Fruit fly (Drosophila melanogaster) whole organism, prepupa: Measurements from ENCODE around the gene Spindly.

ENCODE experiments used
- Blimp-1 ChIP-seq: fragments of 200-800 bp; sonication (Bioruptor generic); optimal IDR thresholded peaks from 3 replicates; lab custom pipeline; 2017; ENCODE audit warnings: missing biosample characterization, missing genetic modification characterization, mild to moderate bottlenecking, moderate library complexity, missing genetic modification reagents
- CG11294 ChIP-seq: fragments of 200-800 bp; sonication (Bioruptor generic); IDR thresholded peaks from 2 replicates; pipeline ENCODE4 v1.3.6; 2022; ENCODE audit warnings: missing biosample characterization, missing genetic modification characterization
- CG11902 ChIP-seq: fragments of 200-800 bp; sonication (Bioruptor generic); optimal IDR thresholded peaks from 3 replicates; lab custom pipeline; 2016; ENCODE audit warnings: missing biosample characterization, missing genetic modification characterization
- CG15336 ChIP-seq: fragments of 200-800 bp; sonication (Bioruptor generic); IDR thresholded peaks from 2 replicates; pipeline ENCODE4 v1.3.6; 2022; ENCODE audit warnings: missing biosample characterization, missing genetic modification characterization
- CG1621 ChIP-seq: fragments of 200-800 bp; sonication (Bioruptor generic); optimal IDR thresholded peaks from 3 replicates; lab custom pipeline; 2018; ENCODE audit warnings: missing biosample characterization, mild to moderate bottlenecking, missing genetic modification characterization
- CG16779 ChIP-seq: fragments of 200-800 bp; sonication (Bioruptor generic); optimal IDR thresholded peaks from 3 replicates; lab custom pipeline; 2017; ENCODE audit warnings: missing biosample characterization, mild to moderate bottlenecking, missing genetic modification characterization
- CG32006 ChIP-seq: fragments of 200-800 bp; sonication (Bioruptor generic); optimal IDR thresholded peaks from 3 replicates; lab custom pipeline; 2017; ENCODE audit warnings: missing biosample characterization, mild to moderate bottlenecking, missing genetic modification characterization
- CG34406 ChIP-seq: fragments of 200-800 bp; sonication (Bioruptor generic); optimal IDR thresholded peaks from 3 replicates; lab custom pipeline; 2016; ENCODE audit warnings: missing biosample characterization, missing genetic modification characterization
- CG3919 ChIP-seq: fragments of 200-800 bp; sonication (Bioruptor generic); optimal IDR thresholded peaks from 3 replicates; lab custom pipeline; 2016; ENCODE audit warnings: missing biosample characterization, missing genetic modification characterization
- CG6792 ChIP-seq: fragments of 200-800 bp; sonication (Bioruptor generic); optimal IDR thresholded peaks from 3 replicates; lab custom pipeline; 2016; ENCODE audit warnings: missing biosample characterization, missing genetic modification characterization
- CG6854 ChIP-seq: fragments of 200-800 bp; sonication (Bioruptor generic); optimal IDR thresholded peaks from 2 replicates; lab custom pipeline; 2017; ENCODE audit warnings: missing biosample characterization, mild to moderate bottlenecking, missing genetic modification characterization
- CG7368 ChIP-seq: fragments of 200-800 bp; sonication (Bioruptor generic); optimal IDR thresholded peaks from 3 replicates; lab custom pipeline; 2016; ENCODE audit warnings: missing biosample characterization, missing genetic modification characterization
- CG8319 ChIP-seq: fragments of 200-800 bp; sonication (Bioruptor generic); optimal IDR thresholded peaks from 3 replicates; lab custom pipeline; 2016; ENCODE audit warnings: missing biosample characterization, missing genetic modification characterization
- CG8632 ChIP-seq: fragments of 200-800 bp; sonication (Bioruptor generic); optimal IDR thresholded peaks from 3 replicates; lab custom pipeline; 2016; ENCODE audit warnings: missing biosample characterization, missing genetic modification characterization
- CG9139 ChIP-seq: fragments of 200-800 bp; sonication (Bioruptor generic); optimal IDR thresholded peaks from 3 replicates; lab custom pipeline; 2017; ENCODE audit warnings: missing biosample characterization, mild to moderate bottlenecking, missing genetic modification characterization
- Eip78C ChIP-seq: fragments of 200-800 bp; sonication (Bioruptor generic); peaks from one replicate; lab custom pipeline; 2016; ENCODE audit warnings: missing biosample characterization, missing genetic modification characterization
- Eip93F ChIP-seq: fragments of 200-800 bp; sonication (Bioruptor generic); optimal IDR thresholded peaks from 2 replicates; lab custom pipeline; 2016; ENCODE audit warnings: missing biosample characterization, mild to moderate bottlenecking, missing genetic modification characterization
- Ets96B ChIP-seq: fragments of 200-800 bp; optimal IDR thresholded peaks from 2 replicates; lab custom pipeline; 2019; ENCODE audit warnings: missing biosample characterization, mild to moderate bottlenecking, missing genetic modification characterization, moderate library complexity
- Gug ChIP-seq: fragments of 200-800 bp; sonication (Bioruptor generic); IDR thresholded peaks from 2 replicates; pipeline ENCODE4 v1.3.6; 2022; ENCODE audit warnings: missing biosample characterization, missing genetic modification characterization
- Hr38 ChIP-seq: sonication (Bioruptor generic); optimal IDR thresholded peaks from 2 replicates; lab custom pipeline; 2016; ENCODE audit warnings: missing biosample characterization, missing genetic modification characterization
- Lpt ChIP-seq: fragments of 200-800 bp; sonication (Bioruptor generic); optimal IDR thresholded peaks from 3 replicates; lab custom pipeline; 2016; ENCODE audit warnings: missing biosample characterization, missing genetic modification characterization
- Met ChIP-seq: fragments of 200-800 bp; sonication (Bioruptor generic); optimal IDR thresholded peaks from 3 replicates; lab custom pipeline; 2016; ENCODE audit warnings: missing biosample characterization, missing genetic modification characterization
- OdsH ChIP-seq: fragments of 200-800 bp; sonication (Bioruptor generic); optimal IDR thresholded peaks from 3 replicates; lab custom pipeline; 2016; ENCODE audit warnings: missing biosample characterization, missing genetic modification characterization
- Smox ChIP-seq: fragments of 200-800 bp; sonication (Bioruptor generic); optimal IDR thresholded peaks from 3 replicates; lab custom pipeline; 2016; ENCODE audit warnings: missing biosample characterization, missing genetic modification characterization
- Sox102F ChIP-seq: fragments of 200-800 bp; sonication (Bioruptor generic); optimal IDR thresholded peaks from 2 replicates; lab custom pipeline; 2016; ENCODE audit warnings: missing biosample characterization, mild to moderate bottlenecking, missing genetic modification characterization
- Sox15 ChIP-seq: fragments of 200-800 bp; sonication (Bioruptor generic); optimal IDR thresholded peaks from 3 replicates; lab custom pipeline; 2016; ENCODE audit warnings: missing biosample characterization, missing genetic modification characterization
- cyc ChIP-seq: fragments of 200-800 bp; sonication (Bioruptor generic); optimal IDR thresholded peaks from 3 replicates; lab custom pipeline; 2016; ENCODE audit warnings: missing biosample characterization, missing genetic modification characterization
- dsx ChIP-seq: fragments of 200-800 bp; optimal IDR thresholded peaks from 3 replicates; lab custom pipeline; 2019; ENCODE audit warnings: missing biosample characterization, mild to moderate bottlenecking, missing genetic modification characterization, moderate library complexity; ENCODE audit not compliant: poor library complexity, severe bottlenecking
- eg ChIP-seq: fragments of 200-800 bp; sonication (Bioruptor generic); IDR thresholded peaks from 3 replicates; pipeline ENCODE4 v1.3.6; 2022; ENCODE audit warnings: missing biosample characterization, missing genetic modification characterization
- esn ChIP-seq: fragments of 200-800 bp; sonication (Bioruptor generic); optimal IDR thresholded peaks from 2 replicates; lab custom pipeline; 2016; ENCODE audit warnings: missing biosample characterization, mild to moderate bottlenecking, missing genetic modification characterization, moderate library complexity
- fd59A ChIP-seq: fragments of 200-800 bp; sonication (Bioruptor generic); optimal IDR thresholded peaks from 2 replicates; lab custom pipeline; 2017; ENCODE audit warnings: missing biosample characterization, mild to moderate bottlenecking, missing genetic modification characterization, missing genetic modification reagents
- fkh ChIP-seq: fragments of 200-800 bp; sonication (Bioruptor generic); optimal IDR thresholded peaks from 3 replicates; lab custom pipeline; 2017; ENCODE audit warnings: missing biosample characterization, mild to moderate bottlenecking, missing genetic modification characterization, moderate library complexity
- lz ChIP-seq: fragments of 200-800 bp; sonication (Bioruptor generic); optimal IDR thresholded peaks from 3 replicates; lab custom pipeline; 2016; ENCODE audit warnings: missing biosample characterization, missing genetic modification characterization
- pdm3 ChIP-seq: fragments of 200-800 bp; sonication (Bioruptor generic); optimal IDR thresholded peaks from 3 replicates; lab custom pipeline; 2016; ENCODE audit warnings: missing biosample characterization, missing genetic modification characterization
- salr ChIP-seq, 2 experiments: fragments of 200-800 bp; sonication (Bioruptor generic); optimal IDR thresholded peaks; 3 replicates each; lab custom pipeline; 2016 to 2018; ENCODE audit warnings: missing biosample characterization in 2 of 2, missing genetic modification characterization in 2 of 2, mild to moderate bottlenecking in 1 of 2
- spab ChIP-seq: fragments of 200-800 bp; sonication (Bioruptor generic); optimal IDR thresholded peaks from 2 replicates; lab custom pipeline; 2017; ENCODE audit warnings: missing biosample characterization, mild to moderate bottlenecking, missing genetic modification characterization, missing genetic modification reagents
- ss ChIP-seq, 2 experiments: fragments of 200-800 bp; sonication (Bioruptor generic); optimal IDR thresholded peaks; 2 replicates in 1 of 2; 3 replicates in 1 of 2; lab custom pipeline; 2017 to 2018; ENCODE audit warnings: mild to moderate bottlenecking in 2 of 2, missing biosample characterization in 2 of 2, missing genetic modification characterization in 2 of 2, moderate library complexity in 1 of 2
- svp ChIP-seq: fragments of 200-800 bp; sonication (Bioruptor generic); peaks from one replicate; lab custom pipeline; 2016; ENCODE audit warnings: missing biosample characterization, missing genetic modification characterization
- vri ChIP-seq: fragments of 200-800 bp; sonication (Bioruptor generic); optimal IDR thresholded peaks from 3 replicates; lab custom pipeline; 2016; ENCODE audit warnings: missing biosample characterization, mild to moderate bottlenecking, missing genetic modification characterization

The Spindly gene

dm6 chr2L:3482037-3482436 lies 48.1 kb downstream of the Spindly start (continued):
- TF ChIP-seq cyc (no peak), dsx (no peak), Ets96B (tag; lab: Kevin White, UChicago) (no peak), Met (GFP tag; lab: Kevin White, UChicago) (no peak), eg (GFP tag; lab: Robert Waterston, UW) (peak; percentile 85), Gug (peak; percentile 53; the same call in 1 of the 2 replicates), CG16779 (tag; lab: Kevin White, UChicago) (no peak), CG7368 (GFP tag; lab: Kevin White, UChicago) (no peak), Smox (GFP tag; lab: Kevin White, UChicago) (no peak), Sox15 (no peak), lz (GFP tag; lab: Kevin White, UChicago) (no peak), Blimp-1 (GFP tag; lab: Kevin White, UChicago) (no peak), fkh (GFP tag; lab: Kevin White, UChicago) (no peak), CG11902 (GFP tag; lab: Kevin White, UChicago) (no peak), vri (GFP tag; lab: Kevin White, UChicago) (no peak), CG34406 (GFP tag; lab: Kevin White, UChicago) (no peak), Lpt (GFP tag; lab: Kevin White, UChicago) (peak; percentile 17), CG1621 (tag; lab: Kevin White, UChicago) (no peak), CG9139 (GFP tag; lab: Kevin White, UChicago) (no peak), CG15336 (GFP tag; lab: Robert Waterston, UW) (peak; percentile 86), CG3919 (GFP tag; lab: Kevin White, UChicago) (peak; percentile 13), Sox102F (GFP tag; lab: Kevin White, UChicago) (no peak), ss (GFP tag; optimal IDR thresholded peaks at IDR 0.05; lab: Kevin White, UChicago) (no peak), fd59A (GFP tag; lab: Kevin White, UChicago) (no peak), CG8632 (no peak), spab (GFP tag; lab: Kevin White, UChicago) (no peak), salr (GFP tag; optimal IDR thresholded peaks at IDR 0.05; lab: Kevin White, UChicago) (no peak), CG6792 (GFP tag; lab: Kevin White, UChicago) (no peak), pdm3 (GFP tag; lab: Kevin White, UChicago) (peak; percentile 52), esn (GFP tag; lab: Kevin White, UChicago) (no peak), CG11294 (GFP tag; lab: Robert Waterston, UW) (peak; percentile 50), OdsH (peak; percentile 41), Eip93F (GFP tag; lab: Kevin White, UChicago) (no peak), CG6854 (GFP tag; lab: Kevin White, UChicago) (no peak)

DNA sequence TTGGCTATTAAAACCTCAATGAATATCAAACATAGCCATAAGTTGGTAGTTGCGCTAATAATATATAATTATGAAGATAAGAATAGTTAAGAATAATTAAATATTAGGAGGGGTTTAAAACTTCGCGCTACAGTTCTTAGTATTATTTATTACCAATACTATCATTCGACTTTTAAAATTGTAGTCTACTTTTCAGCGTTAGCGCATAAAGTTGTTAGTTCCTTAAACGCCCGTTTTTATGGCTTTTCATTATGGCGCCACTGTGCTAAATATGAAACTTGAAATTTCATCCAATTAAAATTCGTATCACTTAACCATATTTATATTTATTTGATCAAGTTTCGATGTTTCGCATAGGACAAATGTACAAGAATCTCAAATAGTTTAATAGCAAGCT lies 49.7 kb downstream of the Spindly start:
- TF ChIP-seq Eip78C, result peak; percentile 41
- peak; percentile 55 for TF ChIP-seq svp (GFP tag; lab: Kevin White, UChicago)
- TF ChIP-seq ss (GFP tag; optimal IDR thresholded peaks at IDR 0.05; lab: Kevin White, UChicago), result no peak
- peak; percentile 21 for TF ChIP-seq pdm3 (GFP tag; lab: Kevin White, UChicago)
- no peak for TF ChIP-seq Met (GFP tag; lab: Kevin White, UChicago)
- peak; percentile 8 for TF ChIP-seq esn (GFP tag; lab: Kevin White, UChicago)

dm6 chr2L:3479697-3480442 lies 50.2 kb downstream of the Spindly start:
- peak; percentile 50 for TF ChIP-seq svp (GFP tag; lab: Kevin White, UChicago)
- TF ChIP-seq CG8632, result no peak
- TF ChIP-seq CG8319 (GFP tag; lab: Kevin White, UChicago), result no peak
- no peak for TF ChIP-seq CG11902 (GFP tag; lab: Kevin White, UChicago)
- no peak for TF ChIP-seq Hr38 (GFP tag; lab: Kevin White, UChicago)
- TF ChIP-seq vri (GFP tag; lab: Kevin White, UChicago), result peak; percentile 46
- no peak for TF ChIP-seq Blimp-1 (GFP tag; lab: Kevin White, UChicago)
- no peak for TF ChIP-seq CG9139 (GFP tag; lab: Kevin White, UChicago)
- no peak for TF ChIP-seq CG32006 (GFP tag; lab: Kevin White, UChicago)
- TF ChIP-seq fkh (GFP tag; lab: Kevin White, UChicago), result peak; percentile 12
